Fruit fly (Drosophila melanogaster): Measurements from ENCODE around the gene Cyp305a1.

Cyp305a1 gene

dm6 chr3L:19794203-19794802 lies 18.8 kb downstream of the Cyp305a1 start (continued):
- TF ChIP-seq chif (GFP tag; optimal IDR thresholded peaks at IDR 0.05) (peak; percentile 69 to 74), Vsx1 (GFP tag; optimal IDR thresholded peaks at IDR 0.05) (no peak), CG6689 (GFP tag; IDR thresholded peaks at IDR 0.05) (peak; percentile 56; the same call in 1 of the 2 replicates), Six4 (GFP tag; optimal IDR thresholded peaks at IDR 0.05) (peak; percentile 79), Meics (GFP tag; optimal IDR thresholded peaks at IDR 0.05) (peak; percentile 94), CG1832 (GFP tag; optimal IDR thresholded peaks at IDR 0.05) (no peak), amos (GFP tag; IDR thresholded peaks at IDR 0.05; ENCODE audit: partially characterized antibody) (no peak; the same call in 1 of the 2 replicates), unc-4 (GFP tag; IDR thresholded peaks at IDR 0.05; ENCODE audit: partially characterized antibody) (no peak), stwl (tag; optimal IDR thresholded peaks at IDR 0.05) (no peak), CG12299 (tag; optimal IDR thresholded peaks at IDR 0.05) (peak; percentile 80), vfl (GFP tag; optimal IDR thresholded peaks at IDR 0.05) (peak; percentile 64), fd96Cb (tag; optimal IDR thresholded peaks at IDR 0.05) (peak; percentile 75), CG1602 (GFP tag; optimal IDR thresholded peaks at IDR 0.05) (peak; percentile 73), crc (GFP tag; optimal IDR thresholded peaks at IDR 0.05) (no peak), Asciz (GFP tag; optimal IDR thresholded peaks at IDR 0.05) (peak; percentile 85), sisA (GFP tag; IDR thresholded peaks at IDR 0.05) (peak; percentile 68), Camta (GFP tag; optimal IDR thresholded peaks at IDR 0.05) (peak; percentile 76), CG1792 (GFP tag; optimal IDR thresholded peaks at IDR 0.05) (peak; percentile 53), CG3281 (GFP tag; optimal IDR thresholded peaks at IDR 0.05) (peak; percentile 93), Fer1 (GFP tag; optimal IDR thresholded peaks at IDR 0.05) (peak; percentile 92), vvl (GFP tag; IDR thresholded peaks at IDR 0.05) (peak; percentile 87), CG2120 (GFP tag; optimal IDR thresholded peaks at IDR 0.05) (peak; percentile 90), Hey (tag; optimal IDR thresholded peaks at IDR 0.05) (peak; percentile 70), CG12219 (GFP tag; optimal IDR thresholded peaks at IDR 0.05) (peak; percentile 81), ftz-f1 (GFP tag; optimal IDR thresholded peaks at IDR 0.05) (no peak), gce (GFP tag; IDR thresholded peaks at IDR 0.05) (0 out of 3 replicates have a peak, but pooled peaks have one; percentile 11), CG14050 (GFP tag; IDR thresholded peaks at IDR 0.05) (peak; percentile 35; the same call in 2 of the 3 replicates), CG33557 (GFP tag; optimal IDR thresholded peaks at IDR 0.05) (peak; percentile 72), ase (GFP tag; IDR thresholded peaks at IDR 0.05) (0 out of 3 replicates have a peak, but pooled peaks have one; percentile 11), HLH54F (GFP tag; optimal IDR thresholded peaks at IDR 0.05) (peak; percentile 74), CG9215 (GFP tag; IDR thresholded peaks at IDR 0.05) (peak; percentile 76), CG1603 (tag; optimal IDR thresholded peaks at IDR 0.05) (peak; percentile 69), ewg (GFP tag; optimal IDR thresholded peaks at IDR 0.05) (peak; percentile 79), pho (GFP tag; optimal IDR thresholded peaks at IDR 0.05) (peak; percentile 81), Bteb2 (GFP tag; optimal IDR thresholded peaks at IDR 0.05) (peak; percentile 74), CG16863 (GFP tag; optimal IDR thresholded peaks at IDR 0.05) (peak; percentile 79), wdn (GFP tag; IDR thresholded peaks at IDR 0.05) (no peak), BtbVII (GFP tag; optimal IDR thresholded peaks at IDR 0.05) (peak; percentile 93), CG7271 (tag; optimal IDR thresholded peaks at IDR 0.05) (no peak), Lhr (GFP tag; optimal IDR thresholded peaks at IDR 0.05) (peak; percentile 57), schlank (tag; optimal IDR thresholded peaks at IDR 0.05) (peak; percentile 75), Hr39 (optimal IDR thresholded peaks at IDR 0.05) (no peak), CG9932 (GFP tag; IDR thresholded peaks at IDR 0.05) (peak; percentile 82), D19A (tag; optimal IDR thresholded peaks at IDR 0.05) (peak; percentile 81), CG32532 (GFP tag; IDR thresholded peaks at IDR 0.05) (peak; percentile 83), seq (GFP tag; IDR thresholded peaks at IDR 0.05) (peak; percentile 76), CG18619 (GFP tag; optimal IDR thresholded peaks at IDR 0.05) (peak; percentile 90), sima (GFP tag; optimal IDR thresholded peaks at IDR 0.05) (no peak), bab2 (GFP tag; optimal IDR thresholded peaks at IDR 0.05) (peak; percentile 70), CG18262 (tag; optimal IDR thresholded peaks at IDR 0.05) (peak; percentile 91)
